Fruit fly (Drosophila melanogaster): Measurements from ENCODE around the gene CG14573.

dm6 chr3L:21685753-21686152 is 48.1 kb upstream of the CG14573 start:
- TF ChIP-seq CG15073 (GFP tag; optimal IDR thresholded peaks at IDR 0.05) (no peak), ash1 (GFP tag; optimal IDR thresholded peaks at IDR 0.05) (no peak), CG8388 (GFP tag; optimal IDR thresholded peaks at IDR 0.05) (no peak), Dek (tag; optimal IDR thresholded peaks at IDR 0.05) (no peak), insv (GFP tag; optimal IDR thresholded peaks at IDR 0.05) (no peak), CG18764 (GFP tag; optimal IDR thresholded peaks at IDR 0.05) (no peak), CG6854 (GFP tag; optimal IDR thresholded peaks at IDR 0.05) (no peak)
